Fruit fly (Drosophila melanogaster): Measurements from ENCODE around the gene CG43102.
A peak's percentile ranks its signal among the peaks of the same experiment; 100 is the strongest.

- TF ChIP-seq CTCF (optimal IDR thresholded peaks at IDR 0.05) = peak in 1 of 2 experiments; percentile 15
- no peak for TF ChIP-seq CG8478 (optimal IDR thresholded peaks at IDR 0.05)
These were observed 10.8 kb upstream of the CG43102 start, which contains the start of gene Nnk for dm6 chr3R:17805092-17805491.

All from S2 (cell line).